Fruit fly (Drosophila melanogaster) ovary, adult (tissue): ENCODE data around the gene Usp10.
"Not testable (repeated sequence)": the region's sequence is repeated elsewhere in the genome, so short reads cannot be mapped to it uniquely, and the experiment has no call there.

Experiments used
- CG17801 ChIP-seq: fragments of 200-800 bp; optimal IDR thresholded peaks from 2 replicates; lab custom pipeline; 2019; ENCODE audit warnings: missing biosample characterization, mild to moderate bottlenecking, missing genetic modification characterization, moderate library complexity; ENCODE audit not compliant: partially characterized antibody

The Usp10 gene

DNA sequence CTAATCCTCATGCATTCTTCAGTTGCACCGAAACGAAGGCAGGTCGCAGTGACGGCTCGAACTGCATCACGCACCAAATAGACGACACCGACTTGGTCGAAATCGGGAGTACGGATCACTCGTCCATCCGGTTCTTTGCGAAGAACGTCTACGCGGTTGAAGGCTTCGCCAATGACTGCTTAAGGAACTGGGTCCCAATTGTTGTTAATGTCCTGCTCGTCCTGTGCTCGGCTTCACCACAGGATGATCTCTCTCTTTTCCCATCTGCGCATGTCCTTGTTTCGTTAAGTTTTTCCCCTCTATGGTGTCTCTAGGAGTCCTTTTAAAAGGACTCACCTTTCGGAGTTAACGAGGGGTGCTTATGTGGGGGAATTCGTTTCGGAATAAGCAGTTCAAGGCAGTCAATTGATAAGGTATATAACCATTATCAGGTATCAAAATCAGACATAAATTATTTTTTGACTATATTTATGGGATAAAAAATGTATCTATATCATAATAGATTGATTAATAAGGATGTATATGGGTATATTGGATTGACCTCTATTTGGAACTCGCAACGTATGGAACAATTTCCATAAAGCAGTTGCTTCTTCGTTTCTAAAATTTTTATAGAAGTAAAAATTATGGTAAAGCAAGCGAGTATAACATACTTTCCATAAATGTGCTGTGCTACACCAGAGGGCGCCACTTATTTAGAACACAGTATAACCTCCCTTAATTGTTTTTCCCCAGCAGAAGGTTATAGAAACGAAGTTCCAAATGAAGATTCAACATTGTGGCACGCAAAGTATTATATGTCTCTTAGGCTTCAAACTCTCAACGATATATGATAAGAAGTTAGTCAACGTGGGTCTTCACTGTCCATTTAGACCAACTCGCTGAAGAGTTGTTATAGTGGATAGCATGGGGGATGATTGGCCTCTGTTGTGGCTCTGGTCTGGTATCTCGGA is 14.4 kb upstream of the Usp10 start, which contains the start of gene dpr20:
dpr20 (minus strand) TSS at position 186 of the 953 bp plus-strand sequence.
- TF ChIP-seq CG17801 (GFP tag; lab: Kevin White, UChicago): no peak

DNA sequence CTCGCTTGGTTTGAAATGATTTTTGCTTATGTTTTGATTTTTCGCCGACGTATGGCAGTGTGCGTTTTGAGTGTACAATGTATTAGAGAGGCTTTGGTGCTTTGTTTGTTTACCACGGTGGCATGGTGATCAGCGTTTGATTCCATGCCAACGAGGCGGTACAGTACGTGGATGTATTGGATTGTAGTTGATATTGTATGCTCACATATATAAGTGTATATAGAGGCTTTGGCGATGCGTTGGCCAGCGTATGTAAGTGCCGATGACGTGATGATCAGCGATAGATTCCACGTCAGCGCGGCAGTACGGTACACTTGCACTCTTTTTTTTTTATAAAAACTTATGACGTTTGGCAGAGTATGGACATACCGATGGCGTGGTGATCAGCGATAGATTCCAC is 6.6 kb upstream of the Usp10 start, which contains the start of gene CG12502:
CG12502 (plus strand) TSS at position 301 of the 400 bp plus-strand sequence.
- TF ChIP-seq CG17801 (GFP tag; lab: Kevin White, UChicago): not testable (repeated sequence)

DNA sequence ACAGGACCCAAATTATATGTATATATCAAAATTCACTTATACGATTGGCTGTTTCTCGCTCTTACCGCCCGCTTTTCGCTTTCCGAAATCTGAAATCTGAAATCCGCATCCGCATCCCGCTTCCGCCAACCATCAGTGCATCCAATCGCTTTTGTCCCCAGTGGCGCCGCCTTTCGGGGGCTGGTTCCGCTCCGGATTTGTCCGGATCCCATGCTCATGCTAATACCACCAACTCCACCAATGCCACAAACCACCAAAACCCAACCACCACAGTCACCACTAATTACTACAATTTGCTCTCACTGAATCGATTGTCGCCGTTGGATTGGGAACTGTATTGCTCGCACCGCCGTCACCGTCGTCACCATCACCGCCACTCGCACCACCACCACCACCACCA is 2.9 kb upstream of the Usp10 start:
- no peak for TF ChIP-seq CG17801 (GFP tag; lab: Kevin White, UChicago)

DNA sequence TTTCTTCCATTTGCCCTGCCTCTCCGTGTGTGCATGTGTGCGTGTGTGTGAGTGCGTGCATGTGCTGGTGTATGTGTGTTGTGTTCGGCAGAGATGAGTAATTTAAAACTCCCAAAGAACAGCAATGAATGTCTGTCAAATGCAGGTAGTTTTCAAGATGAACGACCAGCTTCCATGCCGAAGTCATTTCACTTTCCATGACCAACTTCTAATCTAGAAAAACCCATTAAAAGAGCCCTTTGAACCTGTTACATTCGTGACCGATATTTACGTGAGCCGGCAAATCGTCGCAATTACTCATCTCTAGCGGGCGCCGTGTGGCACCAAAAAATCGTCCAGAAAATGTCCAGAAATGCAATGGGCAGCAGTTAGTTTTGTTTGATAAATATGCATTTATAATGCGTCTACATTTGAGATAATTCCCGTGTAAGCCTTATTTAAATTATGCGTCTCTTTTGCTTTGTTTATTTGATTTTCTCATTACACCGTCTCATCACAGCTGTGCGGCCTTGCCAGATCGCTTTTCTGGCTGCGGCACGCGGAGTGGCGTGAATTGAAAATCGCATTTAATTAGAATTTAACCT is 782 bp downstream of the Usp10 start:
- no peak for TF ChIP-seq CG17801 (GFP tag; lab: Kevin White, UChicago)

DNA sequence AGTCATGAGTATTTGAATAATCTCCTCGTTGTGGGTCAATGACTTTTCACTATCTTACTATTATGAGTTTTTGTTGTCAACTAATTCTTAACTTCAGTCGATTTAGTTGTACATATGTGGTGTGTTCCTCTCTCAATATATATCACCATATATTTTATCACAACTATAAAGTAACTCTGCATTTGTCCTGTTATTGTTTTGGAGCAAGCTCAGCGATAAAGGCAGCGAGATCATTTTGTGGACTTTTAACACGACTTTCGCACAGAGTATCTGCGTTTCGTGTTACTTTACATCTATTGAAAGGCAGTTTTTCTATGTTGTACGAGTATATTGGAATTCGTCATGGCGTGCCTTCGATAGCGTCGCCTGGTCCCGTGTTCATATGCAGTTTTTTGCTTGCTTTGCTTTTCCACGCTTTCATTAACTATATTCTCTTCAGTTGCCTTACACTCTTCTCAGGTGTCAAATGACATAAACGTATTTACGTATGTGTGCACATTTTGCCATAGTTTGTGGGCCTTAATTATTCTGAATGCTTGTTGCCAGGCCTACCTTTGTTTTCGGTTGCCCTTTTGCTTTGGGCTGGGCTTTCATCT is 3.8 kb downstream of the Usp10 start:
- TF ChIP-seq CG17801 (GFP tag; lab: Kevin White, UChicago): no peak

DNA sequence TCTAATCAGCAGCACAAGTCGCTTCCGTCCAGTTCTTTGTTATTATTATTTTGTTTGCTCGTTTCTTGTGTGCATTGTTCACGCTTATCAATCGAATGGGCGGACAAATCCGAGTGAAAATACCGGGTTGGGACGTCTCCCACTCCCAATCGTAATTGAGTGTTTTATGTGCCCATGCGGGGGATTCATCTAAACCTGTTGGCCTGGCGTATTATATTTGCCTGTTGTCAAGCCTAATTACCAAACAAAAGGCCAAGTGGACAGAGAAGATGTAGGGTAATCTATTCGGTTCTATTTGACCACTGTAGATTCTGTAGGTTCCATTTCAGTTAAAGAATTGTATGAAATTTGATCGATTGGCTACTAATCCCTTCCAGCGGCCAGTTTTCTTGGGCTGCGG is 4.4 kb downstream of the Usp10 start:
- no peak for TF ChIP-seq CG17801 (GFP tag; lab: Kevin White, UChicago)

DNA sequence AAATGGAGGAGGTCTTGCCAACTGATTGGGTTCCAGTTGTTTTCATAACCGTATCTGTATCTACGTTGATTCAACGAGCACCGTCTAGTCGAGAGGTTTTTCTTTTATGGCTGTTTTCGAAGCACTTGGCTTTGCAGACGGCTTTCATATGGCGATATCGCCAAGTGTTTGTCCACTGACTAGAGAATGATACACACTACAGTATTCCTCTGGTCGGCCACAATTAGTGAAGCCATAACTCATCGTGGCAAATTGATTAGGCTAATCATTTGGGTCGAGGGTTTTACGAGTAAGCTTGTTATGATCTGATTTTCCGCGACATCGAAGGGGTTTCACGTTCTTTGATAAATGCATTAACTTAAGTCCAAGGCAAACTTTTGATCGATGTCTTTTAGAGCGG is 5.0 kb downstream of the Usp10 start:
- no peak for TF ChIP-seq CG17801 (GFP tag; lab: Kevin White, UChicago)

DNA sequence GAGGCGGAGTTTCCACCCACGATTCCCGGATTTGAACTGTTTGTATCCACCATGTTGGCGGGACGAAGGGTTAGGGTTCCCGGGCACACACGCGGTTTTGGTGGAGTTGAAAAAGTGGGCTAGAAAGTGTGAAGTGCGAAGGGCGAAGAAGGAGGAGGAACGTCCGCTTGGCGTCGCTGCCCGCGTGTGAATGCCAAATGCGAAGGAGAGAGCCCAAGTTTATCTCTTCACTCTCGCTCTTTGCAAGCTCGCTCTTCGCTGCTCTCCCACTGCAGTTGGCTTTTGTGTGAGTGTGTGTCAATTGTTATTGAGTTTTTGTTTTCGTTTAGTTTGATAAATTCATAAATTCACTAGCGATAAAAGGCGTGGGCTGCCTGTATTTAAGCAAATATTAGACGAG is 9.2 kb downstream of the Usp10 start:
- TF ChIP-seq CG17801 (GFP tag; lab: Kevin White, UChicago): peak; percentile 69

DNA sequence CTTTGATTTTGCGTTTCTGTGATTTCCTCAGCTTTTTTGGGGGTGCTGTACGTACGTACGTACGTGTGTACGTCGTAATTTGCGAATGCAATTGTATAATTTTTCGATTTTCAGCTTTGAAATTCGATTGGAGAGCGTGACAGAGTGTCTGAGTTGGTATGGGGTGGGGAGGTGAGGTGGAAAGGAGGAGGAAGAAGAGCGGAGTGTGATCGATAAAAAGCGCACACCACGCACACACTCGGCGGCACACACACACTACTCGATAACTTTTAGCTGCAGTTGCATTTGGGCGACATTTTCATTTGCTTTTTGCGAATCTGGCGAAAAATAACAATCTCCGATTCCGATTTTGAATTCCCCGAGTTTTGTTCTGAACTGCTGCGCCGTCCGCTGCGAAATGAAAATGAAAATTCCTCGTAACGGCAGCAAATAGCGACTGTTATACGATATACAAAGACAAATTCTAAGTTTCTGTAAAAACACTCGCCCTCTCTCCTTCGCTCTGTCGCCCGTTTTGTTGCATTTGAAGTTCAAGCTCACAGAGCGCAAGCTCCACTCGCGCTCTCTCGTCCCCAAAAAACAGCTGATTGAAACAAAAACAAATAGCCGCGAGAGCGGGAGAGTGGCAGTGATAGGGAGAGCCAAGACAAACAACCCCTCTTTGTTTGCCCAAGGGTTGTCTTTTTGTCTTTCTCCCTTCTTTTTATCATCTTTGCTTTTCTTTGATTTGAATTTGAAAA is 10.0 kb downstream of the Usp10 start, which contains the start of gene CG13907:
CG13907 (minus strand) TSS at position 518 of the 740 bp plus-strand sequence.
- no peak for TF ChIP-seq CG17801 (GFP tag; lab: Kevin White, UChicago)

DNA sequence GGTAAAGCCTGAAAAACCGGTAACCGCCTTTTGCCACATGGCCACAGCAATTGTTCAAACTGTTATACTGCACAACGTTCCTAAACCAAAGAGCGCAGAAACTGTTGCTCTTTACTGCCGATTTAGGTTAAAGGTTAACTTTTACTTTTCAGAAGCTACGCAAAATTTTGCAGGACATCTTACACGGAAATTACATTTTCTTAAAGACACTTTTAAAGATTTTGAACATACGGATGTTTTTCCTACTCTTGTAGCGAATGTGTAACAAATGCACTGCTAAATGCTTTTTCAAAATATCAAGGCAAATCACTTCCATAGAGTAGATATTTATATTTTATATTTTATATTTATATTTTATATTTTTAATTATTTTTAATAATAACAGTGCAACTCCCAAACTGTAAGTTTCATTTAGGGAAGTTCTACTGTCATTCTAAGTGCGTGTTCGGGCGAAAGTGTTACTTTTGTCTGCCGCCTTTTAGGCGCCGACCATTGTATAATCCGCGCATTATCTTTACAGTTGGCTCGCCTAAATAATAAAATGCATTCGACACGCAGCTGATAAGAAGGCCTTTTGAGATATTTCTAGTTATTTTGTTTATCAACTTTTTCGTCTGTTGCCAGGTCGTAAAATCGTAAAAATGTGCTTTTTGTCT is 10.7 kb downstream of the Usp10 start:
- no peak for TF ChIP-seq CG17801 (GFP tag; lab: Kevin White, UChicago)

DNA sequence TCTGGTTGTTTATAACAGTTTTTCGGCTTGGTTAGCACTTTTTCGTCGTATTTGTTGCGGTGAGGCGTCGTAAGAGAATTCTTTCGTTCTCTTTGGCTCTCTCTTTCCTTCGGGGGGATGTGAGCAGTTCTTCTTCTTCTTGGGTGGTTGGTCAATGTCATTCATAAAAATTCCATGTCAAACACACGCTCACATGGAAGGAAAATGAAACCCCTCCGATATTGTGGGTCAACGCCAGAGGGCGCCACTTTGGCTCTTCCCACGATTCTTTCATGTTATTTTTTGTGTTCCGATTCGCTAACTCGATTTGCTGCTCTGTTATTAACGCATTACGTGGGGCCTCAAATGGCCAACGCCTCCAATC is 11.2 kb downstream of the Usp10 start:
- TF ChIP-seq CG17801 (GFP tag; lab: Kevin White, UChicago): no peak

DNA sequence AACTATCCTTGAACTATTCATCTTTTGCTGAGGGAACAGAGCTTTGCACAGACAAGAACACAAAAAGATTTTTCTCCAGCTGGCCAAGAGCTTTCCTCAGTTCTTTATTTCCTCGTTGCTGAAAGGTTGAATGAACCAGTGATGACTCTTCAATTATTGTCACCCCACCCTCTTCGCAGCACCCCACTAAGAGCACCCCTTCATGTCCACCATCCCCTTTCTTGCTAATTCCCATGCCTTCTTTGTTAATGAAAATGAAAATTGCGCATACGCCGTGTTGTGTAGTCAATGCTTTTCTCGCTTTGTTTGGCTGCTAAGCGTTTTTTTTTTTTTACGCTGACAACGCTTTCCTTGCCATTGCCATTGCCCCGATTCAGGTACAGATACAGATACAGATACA is 12.1 kb downstream of the Usp10 start:
- no peak for TF ChIP-seq CG17801 (GFP tag; lab: Kevin White, UChicago)

DNA sequence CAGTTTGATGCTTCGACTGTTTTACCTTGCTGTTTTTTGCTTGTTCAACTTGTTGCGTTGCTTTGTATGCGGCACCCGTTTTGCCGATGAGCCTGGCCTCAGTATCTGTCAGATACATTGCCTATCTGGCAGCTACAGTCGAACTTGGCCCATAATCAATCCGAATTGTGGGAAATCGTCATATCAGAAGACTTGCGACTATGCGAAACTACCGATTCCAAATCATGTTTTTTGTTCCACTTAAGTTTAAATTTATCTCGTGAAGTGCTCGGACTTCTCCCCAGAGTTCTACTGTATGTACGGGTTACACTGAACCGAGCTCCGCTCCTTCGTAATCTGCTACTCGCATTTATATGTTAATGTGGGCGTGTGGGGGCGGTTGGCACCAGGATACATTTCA is 12.5 kb downstream of the Usp10 start:
- TF ChIP-seq CG17801 (GFP tag; lab: Kevin White, UChicago): no peak

DNA sequence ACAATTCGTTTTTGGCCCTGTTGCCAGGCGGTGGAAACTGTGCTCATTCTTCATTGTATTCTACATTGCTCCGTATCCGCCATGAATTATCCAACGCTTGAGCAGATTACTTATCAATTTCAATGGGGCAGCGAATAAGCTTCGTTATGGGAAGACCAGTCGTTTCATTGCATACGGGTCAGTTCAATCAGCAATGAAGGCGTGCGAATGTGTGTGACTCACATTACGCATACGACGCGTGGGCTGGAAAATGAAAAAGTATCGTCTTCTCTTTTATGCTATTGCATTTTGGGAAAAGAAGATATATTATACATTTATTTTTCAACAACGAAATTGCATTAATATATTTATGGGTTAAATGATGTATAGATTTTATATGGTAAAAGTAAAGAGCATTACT is 13.3 kb downstream of the Usp10 start:
- TF ChIP-seq CG17801 (GFP tag; lab: Kevin White, UChicago): no peak
